Worm (Caenorhabditis elegans) whole organism, early embryonic: Measurements from ENCODE around the gene nspc-9.

ENCODE experiments used
- B0310.2 ChIP-seq: sonication (generic microtip); optimal IDR thresholded peaks from 2 replicates; lab custom pipeline; 2016; ENCODE audit warnings: mild to moderate bottlenecking, missing genetic modification characterization, missing compliant biosample characterization
- F13C5.2 ChIP-seq: sonication (generic microtip); optimal IDR thresholded peaks from 2 replicates; lab custom pipeline; 2017; ENCODE audit warnings: mild to moderate bottlenecking, missing genetic modification characterization, inconsistent platforms, missing compliant biosample characterization
- aly-1 ChIP-seq: sonication (generic microtip); optimal IDR thresholded peaks from 2 replicates; lab custom pipeline; 2016; ENCODE audit warnings: missing genetic modification characterization, missing compliant biosample characterization
- ama-1 ChIP-seq: fragments of 150-350 bp; optimal IDR thresholded peaks from 2 replicates; lab custom pipeline; 2014
- ceh-13 ChIP-seq: fragments of 200-800 bp; sonication (Bioruptor generic); optimal IDR thresholded peaks from 2 replicates; lab custom pipeline; 2018; ENCODE audit warnings: mild to moderate bottlenecking, missing genetic modification characterization, missing compliant biosample characterization
- ceh-36 ChIP-seq: sonication (generic microtip); optimal IDR thresholded peaks from 2 replicates; lab custom pipeline; 2016; ENCODE audit warnings: missing genetic modification characterization, inconsistent platforms, missing compliant biosample characterization
- ets-7 ChIP-seq: sonication (generic microtip); optimal IDR thresholded peaks from 2 replicates; lab custom pipeline; 2016; ENCODE audit warnings: missing genotype, missing genetic modification characterization, missing compliant biosample characterization
- flt-1 ChIP-seq: fragments of 200-800 bp; sonication (Bioruptor generic); IDR thresholded peaks from 2 replicates; pipeline ENCODE4 v1.3.6; 2022; ENCODE audit warnings: missing genetic modification characterization, missing compliant biosample characterization
- hmbx-1 ChIP-seq: sonication (generic microtip); optimal IDR thresholded peaks from 2 replicates; lab custom pipeline; 2016; ENCODE audit warnings: mild to moderate bottlenecking, missing genetic modification characterization, missing compliant biosample characterization
- hmg-4 ChIP-seq: fragments of 200-800 bp; sonication (Bioruptor generic); optimal IDR thresholded peaks from 2 replicates; lab custom pipeline; 2018; ENCODE audit warnings: mild to moderate bottlenecking, missing genetic modification characterization, missing compliant biosample characterization
- hnd-1 ChIP-seq: sonication (generic microtip); optimal IDR thresholded peaks from 2 replicates; lab custom pipeline; 2016; ENCODE audit warnings: missing genetic modification characterization, missing compliant biosample characterization
- pes-1 ChIP-seq: fragments of 200-800 bp; sonication (Bioruptor generic); IDR thresholded peaks from 2 replicates; pipeline ENCODE4 v1.3.6; 2022; ENCODE audit warnings: missing genetic modification reagents, missing genetic modification characterization, missing compliant biosample characterization
- scrt-1 ChIP-seq: fragments of 200-800 bp; sonication (Bioruptor generic); IDR thresholded peaks from 2 replicates; pipeline ENCODE4 v1.3.6; 2022; ENCODE audit warnings: missing genetic modification characterization, missing compliant biosample characterization
- sea-1 ChIP-seq: fragments of 200-800 bp; sonication (Bioruptor generic); conservative IDR thresholded peaks from 2 replicates; pipeline ENCODE4 v1.3.6; 2022; ENCODE audit warnings: missing genetic modification characterization, missing compliant biosample characterization
- tbx-11 ChIP-seq: fragments of 200-800 bp; sonication (Bioruptor generic); IDR thresholded peaks from 2 replicates; pipeline ENCODE4 v1.3.6; 2022; ENCODE audit warnings: missing genetic modification characterization, missing compliant biosample characterization
- tbx-37 ChIP-seq: fragments of 200-800 bp; sonication (Bioruptor generic); conservative IDR thresholded peaks from 2 replicates; pipeline ENCODE4 v1.3.6; 2022; ENCODE audit warnings: missing genetic modification reagents, missing genetic modification characterization, missing compliant biosample characterization
- tra-4 ChIP-seq: sonication (generic microtip); optimal IDR thresholded peaks from 2 replicates; lab custom pipeline; 2017; ENCODE audit warnings: missing genetic modification characterization, missing compliant biosample characterization

Gene nspc-9

DNA sequence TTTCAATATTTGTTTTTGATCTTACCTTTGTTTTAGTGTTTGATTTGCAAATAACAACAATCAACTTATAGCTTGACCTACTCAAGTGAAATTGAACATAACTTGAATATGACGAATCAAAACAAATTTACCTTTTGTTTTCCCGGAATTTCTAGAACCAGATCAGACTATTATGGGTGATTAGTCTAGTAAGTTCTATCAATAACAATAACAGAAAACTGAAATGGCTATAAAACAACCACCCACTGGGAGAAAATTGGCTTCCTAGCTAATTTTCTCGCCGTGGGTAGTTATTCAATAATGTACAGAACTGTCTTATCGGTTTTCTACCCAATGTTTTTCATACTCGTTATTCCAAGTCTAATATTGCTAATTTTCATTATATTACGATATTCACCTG is 14.5 kb downstream of the nspc-9 start, which contains the start of gene srd-45:
TSS of gene srd-45 (plus strand) at position 301 of the 400 bp plus-strand sequence.
- TF ChIP-seq F13C5.2 (tag; lab: Kevin White, UChicago) (no peak), sea-1 (no peak), flt-1 (GFP tag; lab: Robert Waterston, UW) (no peak), hmbx-1 (tag; lab: Kevin White, UChicago) (no peak), hmg-4 (no peak), ama-1 (lab: Kevin White, UChicago) (no peak), hnd-1 (no peak), ets-7 (tag; lab: Kevin White, UChicago) (no peak), scrt-1 (no peak), ceh-36 (tag; lab: Kevin White, UChicago) (no peak), tra-4 (no peak), ceh-13 (no peak), pes-1 (GFP tag; lab: Robert Waterston, UW) (no peak), tbx-11 (no peak), B0310.2 (tag; lab: Kevin White, UChicago) (no peak), tbx-37 (GFP tag; lab: Robert Waterston, UW) (no peak), aly-1 (no peak)

DNA sequence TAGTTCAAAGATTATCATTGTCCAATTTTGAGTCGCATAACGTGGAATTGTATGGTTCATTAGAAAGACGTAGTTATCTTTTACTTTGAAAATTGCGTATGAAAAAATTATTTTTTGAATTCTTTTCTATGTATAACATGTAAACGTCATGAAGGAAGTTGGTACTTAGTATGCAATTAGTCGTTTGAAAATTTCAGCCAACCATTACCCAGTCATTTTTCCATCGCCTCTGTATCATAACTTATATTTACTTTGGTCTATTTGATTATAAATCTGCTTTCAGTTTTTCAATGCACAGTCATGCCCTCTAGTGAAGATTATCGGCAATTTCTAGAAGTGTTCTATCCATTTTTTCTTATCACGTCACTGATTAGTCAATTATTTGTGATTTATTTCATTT is 16.8 kb downstream of the nspc-9 start, which contains the start of gene srd-41:
TSS of gene srd-41 (plus strand) at position 301 of the 400 bp plus-strand sequence.
- TF ChIP-seq ets-7 (tag; lab: Kevin White, UChicago), result no peak
- TF ChIP-seq hmg-4, result no peak
- TF ChIP-seq tbx-37 (GFP tag; lab: Robert Waterston, UW), result no peak
- TF ChIP-seq ceh-36 (tag; lab: Kevin White, UChicago), result no peak
- TF ChIP-seq tbx-11, result no peak
- TF ChIP-seq F13C5.2 (tag; lab: Kevin White, UChicago), result no peak

DNA sequence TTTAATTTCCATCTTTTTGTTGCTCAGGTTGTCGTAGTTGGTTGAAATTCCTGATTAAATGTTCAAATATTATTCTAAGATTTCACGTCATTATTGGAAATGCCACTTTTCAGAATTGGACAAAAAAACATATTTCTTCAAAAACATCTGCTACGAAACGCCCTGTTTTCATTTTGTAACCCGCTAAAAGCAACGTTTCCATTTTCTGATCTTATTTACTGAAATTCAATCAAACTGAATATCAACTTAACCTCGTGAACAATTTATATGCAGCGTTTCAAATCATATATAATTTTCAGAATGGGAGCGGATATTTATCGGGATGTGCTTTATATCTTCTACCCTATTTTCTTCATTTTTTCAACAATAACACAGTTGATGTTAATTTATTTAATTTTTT is 19.7 kb downstream of the nspc-9 start, which contains the start of gene srd-40:
TSS of gene srd-40 (plus strand) at position 301 of the 400 bp plus-strand sequence.
- TF ChIP-seq hmg-4 (no peak), tra-4 (no peak), hnd-1 (no peak), sea-1 (no peak), F13C5.2 (tag; lab: Kevin White, UChicago) (no peak)

DNA sequence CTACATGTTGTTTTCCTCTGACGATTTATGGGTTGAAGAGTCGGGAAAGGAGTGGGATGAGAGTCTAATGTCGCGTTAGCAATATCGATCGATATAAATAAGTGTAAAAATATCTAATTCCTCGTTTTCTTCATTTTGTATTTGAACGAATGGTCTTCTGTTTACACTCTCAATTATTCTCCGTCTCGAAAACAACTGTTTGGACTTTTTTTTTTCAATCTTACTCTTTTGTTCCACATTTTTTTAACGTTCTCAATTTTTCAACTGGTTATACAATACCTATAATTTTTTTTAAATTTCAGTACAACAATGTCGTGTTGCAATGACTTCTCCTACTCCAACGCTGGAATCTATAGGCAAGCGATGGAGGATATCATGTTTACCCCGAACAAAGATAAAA is 21.8 kb downstream of the nspc-9 start, which contains the start of gene F17A2.13:
TSS of gene F17A2.13 (plus strand) at position 301 of the 400 bp plus-strand sequence.
- TF ChIP-seq hmg-4 (no peak), scrt-1 (no peak), hmbx-1 (tag; lab: Kevin White, UChicago) (no peak), hnd-1 (no peak), flt-1 (GFP tag; lab: Robert Waterston, UW) (no peak), aly-1 (no peak), ceh-36 (tag; lab: Kevin White, UChicago) (no peak), F13C5.2 (tag; lab: Kevin White, UChicago) (no peak), tbx-11 (no peak), ama-1 (lab: Kevin White, UChicago) (no peak), tbx-37 (GFP tag; lab: Robert Waterston, UW) (no peak), tra-4 (no peak), sea-1 (no peak), pes-1 (GFP tag; lab: Robert Waterston, UW) (no peak), B0310.2 (tag; lab: Kevin White, UChicago) (no peak), ceh-13 (no peak)

DNA sequence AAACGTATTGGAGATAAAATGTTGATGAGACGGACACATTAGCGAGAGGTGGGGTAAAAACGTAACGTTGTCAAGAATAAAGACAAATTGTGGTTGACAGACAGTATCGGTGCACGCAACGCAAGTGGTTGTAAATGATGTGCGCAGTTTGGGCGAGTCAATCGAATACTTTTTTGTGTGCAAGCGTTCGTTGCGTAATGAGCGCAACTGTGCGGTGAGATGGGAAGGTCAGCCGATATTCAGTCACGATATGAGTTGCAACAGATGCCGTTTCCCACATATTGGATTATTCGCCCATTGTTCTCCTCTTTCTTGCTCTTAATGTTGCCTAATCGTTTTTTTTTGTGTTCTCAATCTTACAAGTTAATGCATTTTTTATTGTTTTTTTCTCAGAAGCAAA is 22.4 kb downstream of the nspc-9 start, which contains the start of gene ceh-40:
TSS of gene ceh-40 (minus strand) at position 41 of the 400 bp plus-strand sequence.
- TF ChIP-seq ama-1 (lab: Kevin White, UChicago) (no peak), hmg-4 (no peak)

DNA sequence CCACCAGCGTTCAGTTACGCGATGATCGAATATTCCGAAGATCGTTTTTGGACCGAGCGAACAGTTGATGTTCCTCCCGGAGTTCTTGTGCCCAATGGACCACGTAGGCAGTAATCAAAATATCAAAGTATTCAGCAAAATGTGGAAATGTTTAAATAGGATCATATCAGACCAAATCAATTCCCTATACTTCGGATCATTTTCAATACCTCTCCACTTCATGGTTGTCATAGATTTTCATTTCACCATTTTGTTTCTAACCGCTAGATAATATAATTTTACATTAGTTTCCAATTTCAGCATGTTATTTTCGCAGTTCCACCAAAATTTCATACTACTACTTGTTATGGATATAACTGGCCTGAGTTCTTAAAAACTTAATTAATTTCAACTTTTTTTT is 25.6 kb downstream of the nspc-9 start:
- no peak for TF ChIP-seq tra-4
- no peak for TF ChIP-seq flt-1 (GFP tag; lab: Robert Waterston, UW)
- TF ChIP-seq hnd-1, result no peak
- TF ChIP-seq hmbx-1 (tag; lab: Kevin White, UChicago), result no peak
- no peak for TF ChIP-seq tbx-11
- TF ChIP-seq F13C5.2 (tag; lab: Kevin White, UChicago), result no peak
- no peak for TF ChIP-seq tbx-37 (GFP tag; lab: Robert Waterston, UW)
- TF ChIP-seq sea-1, result no peak
- no peak for TF ChIP-seq scrt-1
- TF ChIP-seq ama-1 (lab: Kevin White, UChicago), result no peak
- no peak for TF ChIP-seq aly-1

DNA sequence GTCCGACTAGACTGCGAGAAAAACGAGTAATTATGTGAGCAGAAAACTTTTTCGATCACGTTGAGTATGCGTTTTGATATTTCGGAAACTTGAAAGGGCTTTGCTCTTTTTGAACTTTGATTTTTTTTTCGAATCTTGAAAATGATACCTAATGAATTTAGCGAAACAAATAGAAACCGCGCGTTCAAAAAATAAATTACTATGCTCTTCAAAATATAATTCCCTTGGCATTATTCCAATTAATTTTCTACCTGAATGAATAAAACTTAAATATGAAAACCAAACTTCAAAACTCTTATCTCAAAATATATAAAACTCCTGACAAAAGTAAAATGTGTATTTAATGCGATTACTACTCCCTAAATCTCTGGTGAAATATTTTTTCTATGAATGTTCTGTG is 27.9 kb downstream of the nspc-9 start, which contains the start of gene xtr-2:
TSS of gene xtr-2 (plus strand) at position 301 of the 400 bp plus-strand sequence.
- TF ChIP-seq ceh-13, result no peak
- no peak for TF ChIP-seq ceh-36 (tag; lab: Kevin White, UChicago)
- no peak for TF ChIP-seq aly-1
- no peak for TF ChIP-seq hmg-4
- TF ChIP-seq tra-4, result no peak
- no peak for TF ChIP-seq hnd-1
- no peak for TF ChIP-seq flt-1 (GFP tag; lab: Robert Waterston, UW)
- no peak for TF ChIP-seq pes-1 (GFP tag; lab: Robert Waterston, UW)
- TF ChIP-seq tbx-11, result no peak
- no peak for TF ChIP-seq F13C5.2 (tag; lab: Kevin White, UChicago)

DNA sequence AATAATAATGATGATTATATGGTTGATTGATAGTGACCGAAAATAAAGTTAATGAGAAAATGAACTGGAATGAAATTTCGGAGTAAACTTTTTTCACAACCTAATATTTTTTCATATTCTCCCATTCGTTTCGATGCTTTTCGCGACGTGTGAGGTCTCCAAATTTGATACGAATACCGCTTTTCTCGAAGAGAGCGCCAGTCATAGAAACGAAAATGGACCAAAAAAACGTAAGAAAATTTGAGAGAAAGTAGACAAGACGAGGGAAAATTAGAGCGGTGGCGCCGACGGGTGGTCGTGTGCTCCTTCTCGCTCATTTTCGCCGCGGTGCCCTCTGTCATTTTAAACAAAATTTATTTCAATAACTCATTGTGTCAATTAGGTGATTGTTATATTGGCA is 28.8 kb downstream of the nspc-9 start:
- TF ChIP-seq pes-1 (GFP tag; lab: Robert Waterston, UW) (no peak), ets-7 (tag; lab: Kevin White, UChicago) (no peak), hmbx-1 (tag; lab: Kevin White, UChicago) (no peak), aly-1 (no peak), hnd-1 (no peak), F13C5.2 (tag; lab: Kevin White, UChicago) (no peak), hmg-4 (no peak), flt-1 (GFP tag; lab: Robert Waterston, UW) (no peak), ama-1 (lab: Kevin White, UChicago) (no peak), sea-1 (no peak), B0310.2 (tag; lab: Kevin White, UChicago) (no peak), tbx-37 (GFP tag; lab: Robert Waterston, UW) (no peak), ceh-36 (tag; lab: Kevin White, UChicago) (no peak), ceh-13 (no peak), scrt-1 (no peak), tra-4 (no peak), tbx-11 (no peak)
